Fruit fly (Drosophila melanogaster): ENCODE measurements around the gene CG4598.

CG4598 gene

DNA sequence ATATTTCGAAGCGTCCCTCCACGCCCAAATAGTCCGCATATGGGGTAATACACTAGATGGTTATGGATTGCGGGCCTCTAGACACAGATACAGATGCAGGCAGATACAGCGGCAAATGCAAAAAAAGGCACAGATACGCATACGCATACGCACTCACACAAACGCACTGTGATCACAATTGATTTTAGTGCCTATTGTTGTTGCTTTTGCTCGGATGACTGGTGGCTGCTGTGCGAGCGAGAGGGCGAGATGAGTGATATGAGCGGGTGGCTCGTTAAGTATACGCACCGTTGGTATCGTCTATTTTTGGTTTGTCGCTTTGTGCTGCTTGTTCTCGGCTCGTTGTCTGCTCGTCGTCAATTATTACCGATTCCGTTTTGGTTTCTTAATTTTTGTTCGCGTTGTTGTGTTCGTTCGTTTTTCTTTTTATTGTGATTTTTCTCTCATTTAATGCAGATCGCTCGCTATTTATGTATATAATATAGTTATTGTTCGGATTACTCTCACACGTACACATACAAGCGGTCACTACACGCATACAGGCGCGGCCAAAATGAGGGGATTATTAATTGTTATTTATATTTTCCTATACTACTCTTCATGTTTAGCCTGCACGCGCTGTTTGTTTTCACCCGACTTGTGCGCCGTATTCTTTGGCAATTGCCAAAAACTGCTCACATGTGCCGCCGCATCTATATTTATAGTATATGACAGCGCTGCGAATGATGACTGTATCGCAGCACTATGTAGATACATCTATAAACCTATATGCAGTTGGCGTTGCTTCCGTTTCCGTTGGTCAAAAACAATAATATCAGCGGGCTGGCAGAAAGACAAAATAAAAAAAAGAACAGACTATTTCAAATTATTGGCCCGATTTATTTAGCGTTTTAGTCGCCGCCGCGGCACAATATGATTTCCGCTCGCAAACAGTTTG is 10.8 kb upstream of the CG4598 start:
- no peak for TF ChIP-seq CG8478 (optimal IDR thresholded peaks at IDR 0.05)
- no peak for TF ChIP-seq Dll (optimal IDR thresholded peaks at IDR 0.05)
- TF ChIP-seq usp (GFP tag; optimal IDR thresholded peaks at IDR 0.05), result no peak
- no peak for TF ChIP-seq pan (optimal IDR thresholded peaks at IDR 0.05)
- no peak for TF ChIP-seq psq (optimal IDR thresholded peaks at IDR 0.05)
- TF ChIP-seq EcR (GFP tag; optimal IDR thresholded peaks at IDR 0.05), result no peak

DNA sequence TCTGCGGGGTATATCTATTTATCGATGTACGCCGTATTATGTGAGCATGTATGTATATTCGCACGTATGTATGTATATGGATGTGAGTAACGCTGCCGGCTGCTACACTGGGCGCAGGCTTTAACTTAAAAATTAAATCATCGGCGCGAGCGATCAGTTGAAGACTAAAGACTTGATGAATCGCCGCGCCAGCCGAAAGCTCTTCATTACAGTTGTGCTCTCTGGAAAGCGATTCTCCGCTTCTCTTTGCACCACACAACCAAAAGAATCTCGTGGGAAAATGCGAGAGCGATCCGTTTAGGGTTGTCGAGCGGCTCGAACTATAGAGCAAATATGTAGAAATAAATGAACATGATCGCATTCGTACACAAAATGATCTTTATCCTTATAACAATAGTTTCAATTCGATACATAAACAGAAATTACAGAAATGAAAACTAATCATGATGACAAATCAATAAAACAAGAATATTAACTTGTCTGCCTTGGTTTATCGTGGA is 9.9 kb upstream of the CG4598 start, which contains the start of gene CG13124:
Gene CG13124, minus strand, starts transcription at position 166 of the 500 bp plus-strand sequence.
- TF ChIP-seq usp (GFP tag; optimal IDR thresholded peaks at IDR 0.05) (no peak), psq (optimal IDR thresholded peaks at IDR 0.05) (no peak), Dll (optimal IDR thresholded peaks at IDR 0.05) (no peak), CG8478 (optimal IDR thresholded peaks at IDR 0.05) (no peak), EcR (GFP tag; optimal IDR thresholded peaks at IDR 0.05) (no peak), pan (optimal IDR thresholded peaks at IDR 0.05) (no peak)

DNA sequence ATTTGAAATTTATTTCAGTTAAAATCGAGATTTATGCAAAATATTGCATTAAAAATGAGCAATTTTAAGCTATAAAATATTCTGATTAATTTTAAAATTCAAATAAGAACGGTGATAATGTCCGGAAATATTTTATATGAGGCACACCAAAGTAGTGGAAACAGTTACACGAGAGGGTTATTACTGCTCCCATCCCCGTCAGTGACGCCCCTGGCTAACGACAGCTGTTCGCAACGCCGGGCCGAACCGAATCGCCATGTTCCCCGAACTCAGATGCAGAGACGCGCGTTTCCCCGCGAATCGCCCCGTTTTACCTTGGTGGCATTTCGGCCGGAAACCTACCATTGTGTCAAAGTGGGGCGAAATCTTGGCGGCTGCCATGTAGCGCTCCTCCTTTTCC is 6.6 kb upstream of the CG4598 start:
- TF ChIP-seq CG8478 (optimal IDR thresholded peaks at IDR 0.05) (no peak), Dll (optimal IDR thresholded peaks at IDR 0.05) (no peak), pan (optimal IDR thresholded peaks at IDR 0.05) (no peak), EcR (GFP tag; optimal IDR thresholded peaks at IDR 0.05) (no peak), psq (optimal IDR thresholded peaks at IDR 0.05) (no peak), usp (GFP tag; optimal IDR thresholded peaks at IDR 0.05) (no peak)

dm6 chr2L:9912570-9913260 is 5.7 kb upstream of the CG4598 start, which contains the start of the genes Etl1 and Srp54:
Etl1 (minus strand) TSS chr2L:9912608.
Srp54 (plus strand) TSS chr2L:9912911.
- TF ChIP-seq Dll (optimal IDR thresholded peaks at IDR 0.05), result no peak
- TF ChIP-seq psq (optimal IDR thresholded peaks at IDR 0.05), result no peak
- TF ChIP-seq pan (optimal IDR thresholded peaks at IDR 0.05), result no peak
- no peak for TF ChIP-seq EcR (GFP tag; optimal IDR thresholded peaks at IDR 0.05)
- TF ChIP-seq usp (GFP tag; optimal IDR thresholded peaks at IDR 0.05), result no peak
- TF ChIP-seq CG8478 (optimal IDR thresholded peaks at IDR 0.05), result no peak

dm6 chr2L:9915011-9915850 is 3.2 kb upstream of the CG4598 start, which contains the start of gene yip2:
yip2 (plus strand) TSS chr2L:9915253.
- TF ChIP-seq usp (GFP tag; optimal IDR thresholded peaks at IDR 0.05) (no peak), pan (optimal IDR thresholded peaks at IDR 0.05) (no peak)

DNA sequence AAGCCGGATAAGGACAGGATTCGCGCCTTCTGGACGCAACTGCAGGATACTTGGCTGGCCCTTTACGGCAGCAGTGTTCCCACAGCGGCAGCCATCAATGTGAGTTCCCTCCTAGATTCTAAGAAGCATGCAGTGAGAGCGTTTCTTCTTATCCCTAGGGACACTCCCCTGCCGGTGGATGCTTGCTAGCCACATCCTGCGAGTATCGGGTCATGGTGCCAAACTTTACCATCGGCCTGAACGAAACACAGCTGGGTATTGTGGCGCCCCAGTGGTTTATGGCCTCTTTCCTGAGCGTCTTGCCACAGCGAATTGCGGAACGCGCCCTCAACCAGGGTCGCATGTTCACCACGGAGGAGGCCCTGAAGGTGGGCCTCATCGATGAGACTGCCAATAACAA is 800 bp downstream of the CG4598 start:
- TF ChIP-seq Dll (optimal IDR thresholded peaks at IDR 0.05), result no peak
- no peak for TF ChIP-seq pan (optimal IDR thresholded peaks at IDR 0.05)
- no peak for TF ChIP-seq CG8478 (optimal IDR thresholded peaks at IDR 0.05)
- TF ChIP-seq usp (GFP tag; optimal IDR thresholded peaks at IDR 0.05), result no peak
- no peak for TF ChIP-seq psq (optimal IDR thresholded peaks at IDR 0.05)
- no peak for TF ChIP-seq EcR (GFP tag; optimal IDR thresholded peaks at IDR 0.05)

- TF ChIP-seq usp (GFP tag; optimal IDR thresholded peaks at IDR 0.05) (no peak), Dll (optimal IDR thresholded peaks at IDR 0.05) (no peak), pan (optimal IDR thresholded peaks at IDR 0.05) (no peak), CG8478 (optimal IDR thresholded peaks at IDR 0.05) (no peak), psq (optimal IDR thresholded peaks at IDR 0.05) (no peak), EcR (GFP tag; optimal IDR thresholded peaks at IDR 0.05) (no peak)
Observed at dm6 chr2L:9919949-9920348, 1.5 kb downstream of the CG4598 start, which contains the start of gene CG4594. CG4594 (plus strand) TSS chr2L:9920160.

dm6 chr2L:9921401-9921800 is 3.0 kb downstream of the CG4598 start, which contains the start of gene CG4592:
CG4592 (plus strand) TSS chr2L:9921633.
- TF ChIP-seq CG8478 (optimal IDR thresholded peaks at IDR 0.05) (no peak), Dll (optimal IDR thresholded peaks at IDR 0.05) (no peak), pan (optimal IDR thresholded peaks at IDR 0.05) (no peak), psq (optimal IDR thresholded peaks at IDR 0.05) (no peak), usp (GFP tag; optimal IDR thresholded peaks at IDR 0.05) (no peak), EcR (GFP tag; optimal IDR thresholded peaks at IDR 0.05) (no peak)

DNA sequence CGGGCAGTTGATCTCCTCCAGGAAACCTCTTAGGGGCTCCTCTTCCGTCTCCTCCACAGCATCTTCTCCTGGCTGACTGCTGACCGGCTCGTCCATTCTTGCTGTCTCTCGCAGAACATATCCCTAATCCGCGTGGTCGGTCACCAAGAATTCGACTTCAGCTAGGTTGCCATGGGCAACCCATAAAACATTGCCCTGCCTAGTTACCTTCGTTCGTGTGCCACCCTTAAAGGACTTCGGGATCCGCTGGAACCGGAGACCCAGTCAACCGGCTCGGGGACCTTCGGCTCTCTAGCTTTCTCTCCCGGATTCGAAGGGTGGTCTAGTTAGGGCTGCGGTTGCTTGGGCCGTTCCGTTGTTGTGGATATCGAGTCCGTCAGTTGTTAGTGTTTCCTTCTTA is 6.3 kb downstream of the CG4598 start, which contains the start of the genes TbCMF46 and CG42366:
Gene TbCMF46, minus strand, starts transcription at position 101 of the 400 bp plus-strand sequence.
Gene CG42366, plus strand, starts transcription at position 397 of the 400 bp plus-strand sequence.
- no peak for TF ChIP-seq psq (optimal IDR thresholded peaks at IDR 0.05)
- no peak for TF ChIP-seq CG8478 (optimal IDR thresholded peaks at IDR 0.05)
- no peak for TF ChIP-seq EcR (GFP tag; optimal IDR thresholded peaks at IDR 0.05)
- no peak for TF ChIP-seq pan (optimal IDR thresholded peaks at IDR 0.05)
- TF ChIP-seq Dll (optimal IDR thresholded peaks at IDR 0.05), result no peak
- TF ChIP-seq usp (GFP tag; optimal IDR thresholded peaks at IDR 0.05), result no peak

DNA sequence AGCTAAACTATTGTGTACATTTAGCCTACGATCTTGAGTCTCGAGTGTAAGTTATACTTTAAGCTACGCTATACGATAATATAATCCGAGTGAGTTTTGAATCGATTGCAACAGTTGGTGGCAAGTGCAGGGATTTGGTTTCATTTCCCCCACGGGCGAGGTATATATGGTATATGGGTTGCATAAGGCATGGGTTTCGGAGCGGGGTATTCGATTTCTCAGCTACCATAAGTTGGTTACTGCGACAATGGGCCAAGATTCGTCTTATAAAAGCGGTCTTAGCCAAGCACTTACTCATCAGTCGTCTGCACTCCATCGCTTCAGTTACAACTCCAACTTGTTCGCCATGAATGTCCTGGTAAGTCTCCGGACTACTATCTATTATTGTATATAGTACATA is 11.9 kb downstream of the CG4598 start, which contains the start of gene CG42367:
Gene CG42367, plus strand, starts transcription at position 301 of the 400 bp plus-strand sequence.
- TF ChIP-seq usp (GFP tag; optimal IDR thresholded peaks at IDR 0.05) (no peak), psq (optimal IDR thresholded peaks at IDR 0.05) (no peak), pan (optimal IDR thresholded peaks at IDR 0.05) (no peak), Dll (optimal IDR thresholded peaks at IDR 0.05) (no peak), EcR (GFP tag; optimal IDR thresholded peaks at IDR 0.05) (no peak), CG8478 (optimal IDR thresholded peaks at IDR 0.05) (no peak)

DNA sequence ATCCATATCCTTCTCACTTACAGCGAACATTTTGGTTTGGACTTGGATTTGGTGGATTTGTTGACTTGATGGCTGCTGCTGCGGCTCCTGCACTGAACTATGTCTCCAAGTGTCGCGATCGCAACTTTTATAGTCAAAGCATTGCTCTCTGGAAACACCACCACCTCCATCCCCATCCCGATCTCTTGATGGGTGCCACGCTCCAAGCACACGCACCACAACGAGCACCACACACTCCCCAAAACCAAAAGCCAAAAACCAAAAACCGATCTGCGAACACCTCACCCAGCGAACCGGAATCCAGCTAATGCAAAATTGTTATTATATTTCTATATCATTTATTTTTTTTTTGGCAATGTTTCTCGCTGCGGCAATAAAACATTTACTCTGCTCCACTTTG is 14.6 kb downstream of the CG4598 start, which contains the start of gene Cpr30F:
Gene Cpr30F, minus strand, starts transcription at position 101 of the 400 bp plus-strand sequence.
- TF ChIP-seq CG8478 (optimal IDR thresholded peaks at IDR 0.05), result no peak
- no peak for TF ChIP-seq EcR (GFP tag; optimal IDR thresholded peaks at IDR 0.05)
- no peak for TF ChIP-seq Dll (optimal IDR thresholded peaks at IDR 0.05)
- TF ChIP-seq psq (optimal IDR thresholded peaks at IDR 0.05), result no peak
- no peak for TF ChIP-seq usp (GFP tag; optimal IDR thresholded peaks at IDR 0.05)
- TF ChIP-seq pan (optimal IDR thresholded peaks at IDR 0.05), result no peak
